Worm (Caenorhabditis elegans) whole organism, L2 larva: ENCODE data around the gene alh-11.

ENCODE experiments used
- F13H6.1 ChIP-seq: sonication (generic microtip); optimal IDR thresholded peaks from 2 replicates; lab custom pipeline; 2016; ENCODE audit warnings: missing genetic modification characterization, missing compliant biosample characterization
- Y55F3AM.14 ChIP-seq: fragments of 200-800 bp; sonication (Bioruptor generic); optimal IDR thresholded peaks from 2 replicates; lab custom pipeline; 2018; ENCODE audit warnings: mild to moderate bottlenecking, missing genetic modification characterization, missing compliant biosample characterization
- ZK546.5 ChIP-seq: sonication (generic microtip); optimal IDR thresholded peaks from 2 replicates; lab custom pipeline; 2017; ENCODE audit warnings: missing biosample characterization, missing genetic modification characterization
- alr-1 ChIP-seq: fragments of 150-350 bp; optimal IDR thresholded peaks from 2 replicates; lab custom pipeline; 2014; ENCODE audit warnings: missing biosample characterization, missing genetic modification characterization
- aly-2 ChIP-seq: fragments of 150-350 bp; optimal IDR thresholded peaks from 2 replicates; lab custom pipeline; 2014; ENCODE audit warnings: missing biosample characterization, missing genetic modification characterization
- ama-1 ChIP-seq: fragments of 150-350 bp; optimal IDR thresholded peaks from 2 replicates; lab custom pipeline; 2018; ENCODE audit warnings: inconsistent platforms
- blmp-1 ChIP-seq: sonication (generic microtip); optimal IDR thresholded peaks from 2 replicates; lab custom pipeline; 2017; ENCODE audit warnings: missing genetic modification characterization, mild to moderate bottlenecking, missing compliant biosample characterization, antibody characterized with exemption, moderate library complexity; ENCODE audit not compliant: insufficient read depth
- ceh-16 ChIP-seq: fragments of 150-350 bp; optimal IDR thresholded peaks from 2 replicates; lab custom pipeline; 2014; ENCODE audit warnings: missing biosample characterization, missing genetic modification characterization
- crh-2 ChIP-seq: sonication (generic microtip); optimal IDR thresholded peaks from 2 replicates; lab custom pipeline; 2017; ENCODE audit warnings: missing biosample characterization, missing genetic modification characterization
- dmd-4 ChIP-seq: sonication (generic microtip); optimal IDR thresholded peaks from 2 replicates; lab custom pipeline; 2017; ENCODE audit warnings: missing biosample characterization, missing genetic modification characterization
- egl-27 ChIP-seq: sonication (generic microtip); optimal IDR thresholded peaks from 3 replicates; lab custom pipeline; 2017; ENCODE audit warnings: missing biosample characterization, missing genetic modification reagents, missing genetic modification characterization
- elt-1 ChIP-seq: fragments of 150-350 bp; optimal IDR thresholded peaks from 2 replicates; lab custom pipeline; 2014; ENCODE audit warnings: missing biosample characterization, missing genetic modification characterization
- elt-3 ChIP-seq: sonication (generic microtip); optimal IDR thresholded peaks from 2 replicates; lab custom pipeline; 2017; ENCODE audit warnings: missing biosample characterization, missing genetic modification characterization
- fos-1 ChIP-seq: fragments of 150-350 bp; optimal IDR thresholded peaks from 2 replicates; lab custom pipeline; 2014; ENCODE audit warnings: missing biosample characterization, missing genetic modification characterization
- gmeb-1 ChIP-seq: fragments of 150-350 bp; optimal IDR thresholded peaks from 2 replicates; lab custom pipeline; 2014; ENCODE audit warnings: missing biosample characterization, missing genetic modification characterization
- lin-11 ChIP-seq: fragments of 150-350 bp; sonication (generic microtip); optimal IDR thresholded peaks from 2 replicates; lab custom pipeline; 2014; ENCODE audit warnings: missing biosample characterization, missing genetic modification characterization, inconsistent platforms, mixed read lengths
- lin-39 ChIP-seq: fragments of 150-350 bp; optimal IDR thresholded peaks from 2 replicates; lab custom pipeline; 2014; ENCODE audit warnings: missing biosample characterization, missing genetic modification reagents, missing genetic modification characterization
- lsy-2 ChIP-seq, 2 experiments: fragments of 150-350 bp in 1 of 2; sonication (generic microtip) in 1 of 2; optimal IDR thresholded peaks; 2 replicates each; lab custom pipeline; 2014 to 2017; ENCODE audit warnings: missing biosample characterization in 2 of 2, missing genetic modification characterization in 2 of 2
- mab-5 ChIP-seq: fragments of 150-350 bp; optimal IDR thresholded peaks from 2 replicates; lab custom pipeline; 2014; ENCODE audit warnings: missing biosample characterization, missing genetic modification characterization
- nhr-10 ChIP-seq: sonication (generic microtip); optimal IDR thresholded peaks from 2 replicates; lab custom pipeline; 2017; ENCODE audit warnings: missing biosample characterization, missing genetic modification characterization
- nhr-11 ChIP-seq: fragments of 150-350 bp; optimal IDR thresholded peaks from 2 replicates; lab custom pipeline; 2014; ENCODE audit warnings: missing biosample characterization, missing genetic modification characterization
- nhr-12 ChIP-seq: fragments of 150-350 bp; optimal IDR thresholded peaks from 2 replicates; lab custom pipeline; 2014; ENCODE audit warnings: missing biosample characterization, missing genetic modification characterization
- nhr-129 ChIP-seq: fragments of 150-350 bp; optimal IDR thresholded peaks from 2 replicates; lab custom pipeline; 2014; ENCODE audit warnings: missing biosample characterization, missing genetic modification characterization
- nhr-21 ChIP-seq: fragments of 150-350 bp; optimal IDR thresholded peaks from 2 replicates; lab custom pipeline; 2014; ENCODE audit warnings: missing biosample characterization, missing genetic modification characterization
- nhr-23 ChIP-seq: fragments of 150-350 bp; optimal IDR thresholded peaks from 2 replicates; lab custom pipeline; 2014; ENCODE audit warnings: missing biosample characterization, missing genetic modification reagents, missing genetic modification characterization
- nhr-237 ChIP-seq: fragments of 150-350 bp; optimal IDR thresholded peaks from 2 replicates; lab custom pipeline; 2014; ENCODE audit warnings: missing biosample characterization, missing genetic modification characterization
- nhr-25 ChIP-seq: fragments of 150-350 bp; sonication (generic microtip); optimal IDR thresholded peaks from 3 replicates; lab custom pipeline; 2014; ENCODE audit warnings: missing biosample characterization, missing genetic modification characterization
- nhr-6 ChIP-seq: fragments of 150-350 bp; optimal IDR thresholded peaks from 2 replicates; lab custom pipeline; 2014; ENCODE audit warnings: missing biosample characterization, missing genetic modification characterization
- nhr-77 ChIP-seq: fragments of 150-350 bp; optimal IDR thresholded peaks from 2 replicates; lab custom pipeline; 2014; ENCODE audit warnings: missing biosample characterization, missing genetic modification characterization
- sem-4 ChIP-seq: fragments of 150-350 bp; optimal IDR thresholded peaks from 2 replicates; lab custom pipeline; 2014; ENCODE audit warnings: missing biosample characterization, missing genetic modification reagents, missing genetic modification characterization
- skn-1 ChIP-seq: sonication (generic microtip); optimal IDR thresholded peaks from 2 replicates; lab custom pipeline; 2017; ENCODE audit warnings: missing biosample characterization, missing genetic modification characterization
- sma-3 ChIP-seq: sonication (generic microtip); optimal IDR thresholded peaks from 2 replicates; lab custom pipeline; 2016; ENCODE audit warnings: missing genetic modification reagents, missing genetic modification characterization, missing compliant biosample characterization
- sma-9 ChIP-seq, 2 experiments: fragments of 150-350 bp in 1 of 2; sonication (generic microtip) in 1 of 2; optimal IDR thresholded peaks; 2 replicates each; lab custom pipeline; 2014 to 2016; ENCODE audit warnings: missing genetic modification characterization in 2 of 2, mild to moderate bottlenecking in 1 of 2, missing biosample characterization in 1 of 2, missing compliant biosample characterization in 1 of 2, missing genetic modification reagents in 1 of 2, moderate library complexity in 1 of 2
- snpc-4 ChIP-seq: fragments of 150-350 bp; optimal IDR thresholded peaks from 2 replicates; lab custom pipeline; 2014; ENCODE audit warnings: missing biosample characterization, missing genetic modification characterization
- unc-62 ChIP-seq: fragments of 150-350 bp; optimal IDR thresholded peaks from 2 replicates; lab custom pipeline; 2014; ENCODE audit warnings: missing biosample characterization, missing genetic modification reagents, missing genetic modification characterization
- zag-1 ChIP-seq: fragments of 150-350 bp; optimal IDR thresholded peaks from 2 replicates; lab custom pipeline; 2014; ENCODE audit warnings: missing biosample characterization, missing genetic modification characterization
- ztf-1 ChIP-seq: fragments of 200-800 bp; sonication (Bioruptor generic); conservative IDR thresholded peaks from 2 replicates; pipeline ENCODE4 v1.3.6; 2022; ENCODE audit warnings: missing genetic modification characterization, missing compliant biosample characterization
- ztf-4 ChIP-seq: fragments of 150-350 bp; optimal IDR thresholded peaks from 2 replicates; lab custom pipeline; 2014; ENCODE audit warnings: missing biosample characterization, missing genetic modification characterization

Gene alh-11

ce11 chrIII:782503-782902, 3.8 kb upstream of the alh-11 start:
- TF ChIP-seq lin-39 (tag; lab: Kevin White, UChicago): no peak
- TF ChIP-seq F13H6.1 (tag; lab: Kevin White, UChicago): no peak
- no peak for TF ChIP-seq dmd-4
- TF ChIP-seq sma-9 (GFP tag; optimal IDR thresholded peaks at IDR 0.05; lab: Kevin White, UChicago): no peak
- no peak for TF ChIP-seq sma-9 (tag; optimal IDR thresholded peaks at IDR 0.05; lab: Kevin White, UChicago)
- no peak for TF ChIP-seq nhr-237 (tag; lab: Kevin White, UChicago)
- no peak for TF ChIP-seq gmeb-1
- TF ChIP-seq crh-2 (tag; lab: Kevin White, UChicago): no peak
- TF ChIP-seq nhr-129: no peak
- no peak for TF ChIP-seq Y55F3AM.14 (GFP tag; lab: Kevin White, UChicago)
- TF ChIP-seq snpc-4 (tag; lab: Kevin White, UChicago): no peak
- TF ChIP-seq alr-1 (tag; lab: Kevin White, UChicago): no peak
- TF ChIP-seq nhr-77: no peak
- TF ChIP-seq ztf-1: no peak

- TF ChIP-seq nhr-21 (tag; lab: Kevin White, UChicago) (no peak), nhr-11 (tag; lab: Kevin White, UChicago) (no peak), nhr-10 (tag; lab: Kevin White, UChicago) (no peak), ceh-16 (tag; lab: Kevin White, UChicago) (no peak), dmd-4 (no peak), elt-1 (tag; lab: Kevin White, UChicago) (no peak), ama-1 (lab: Kevin White, UChicago) (no peak)
Observed at ce11 chrIII:775443-775842, 3.2 kb downstream of the alh-11 start.

ce11 chrIII:773114-773513, 5.6 kb downstream of the alh-11 start, which contains the start of gene cyn-6:
Gene cyn-6 (plus strand): TSS chrIII:773414.
- TF ChIP-seq ZK546.5 (tag; lab: Kevin White, UChicago): no peak
- no peak for TF ChIP-seq unc-62 (GFP tag; lab: Kevin White, UChicago)
- no peak for TF ChIP-seq lin-39 (tag; lab: Kevin White, UChicago)

- TF ChIP-seq lin-11: no peak
- peak; percentile 56 for TF ChIP-seq blmp-1 (tag; lab: Kevin White, UChicago)
- no peak for TF ChIP-seq nhr-11 (tag; lab: Kevin White, UChicago)
- TF ChIP-seq F13H6.1 (tag; lab: Kevin White, UChicago): no peak
- no peak for TF ChIP-seq gmeb-1
- TF ChIP-seq skn-1 (tag; lab: Kevin White, UChicago): no peak
- no peak for TF ChIP-seq sma-3 (GFP tag; lab: Kevin White, UChicago)
- TF ChIP-seq Y55F3AM.14 (GFP tag; lab: Kevin White, UChicago): no peak
- no peak for TF ChIP-seq nhr-237 (tag; lab: Kevin White, UChicago)
- no peak for TF ChIP-seq aly-2 (tag; lab: Kevin White, UChicago)
- TF ChIP-seq lsy-2 (tag; optimal IDR thresholded peaks at IDR 0.05; lab: Kevin White, UChicago): peak in 1 of 2 experiments; percentile 26
- TF ChIP-seq nhr-10 (tag; lab: Kevin White, UChicago): no peak
Observed at ce11 chrIII:772675-773074, 6.0 kb downstream of the alh-11 start.

ce11 chrIII:770958-771357, 7.7 kb downstream of the alh-11 start, which contains the start of gene tpst-2:
Gene tpst-2 (plus strand): TSS chrIII:771258.
- TF ChIP-seq sma-3 (GFP tag; lab: Kevin White, UChicago): no peak
- TF ChIP-seq egl-27: no peak
- TF ChIP-seq lin-11: no peak
- TF ChIP-seq ZK546.5 (tag; lab: Kevin White, UChicago): no peak
- TF ChIP-seq sma-9 (GFP tag; optimal IDR thresholded peaks at IDR 0.05; lab: Kevin White, UChicago): no peak
- no peak for TF ChIP-seq sma-9 (tag; optimal IDR thresholded peaks at IDR 0.05; lab: Kevin White, UChicago)
- TF ChIP-seq elt-1 (tag; lab: Kevin White, UChicago): no peak
- no peak for TF ChIP-seq gmeb-1
- TF ChIP-seq nhr-6 (tag; lab: Kevin White, UChicago): no peak
- no peak for TF ChIP-seq nhr-12 (tag; lab: Kevin White, UChicago)

- TF ChIP-seq blmp-1 (tag; lab: Kevin White, UChicago) (no peak), ztf-4 (tag; lab: Kevin White, UChicago) (no peak), elt-3 (tag; lab: Kevin White, UChicago) (no peak), nhr-25 (tag; lab: Kevin White, UChicago) (no peak), snpc-4 (tag; lab: Kevin White, UChicago) (no peak), Y55F3AM.14 (GFP tag; lab: Kevin White, UChicago) (no peak), zag-1 (tag; lab: Kevin White, UChicago) (no peak), crh-2 (tag; lab: Kevin White, UChicago) (no peak), alr-1 (tag; lab: Kevin White, UChicago) (no peak), aly-2 (tag; lab: Kevin White, UChicago) (no peak), nhr-23 (tag; lab: Kevin White, UChicago) (no peak), sem-4 (no peak), nhr-237 (tag; lab: Kevin White, UChicago) (no peak), dmd-4 (no peak), fos-1 (no peak), sma-3 (GFP tag; lab: Kevin White, UChicago) (no peak), mab-5 (tag; lab: Kevin White, UChicago) (no peak)
- TF ChIP-seq, all 48 proteins: peak for 0
Observed at ce11 chrIII:768528-768927, 10.1 kb downstream of the alh-11 start.
